Worm (Caenorhabditis elegans) whole organism, L1 larva: Measurements from ENCODE around the gene F28H6.8.

ENCODE experiments used
- elt-3 ChIP-seq, 6 experiments: fragments of 150-350 bp in 1 of 6; sonication (generic microtip); optimal IDR thresholded peaks; 2 replicates each; lab custom pipeline; 2017 to 2018; ENCODE audit warnings: missing biosample characterization in 6 of 6, missing genetic modification characterization in 6 of 6, inconsistent platforms in 1 of 6
- nhr-90 ChIP-seq: sonication (generic microtip); optimal IDR thresholded peaks from 2 replicates; lab custom pipeline; 2016; ENCODE audit warnings: mild to moderate bottlenecking, missing genetic modification characterization, missing compliant biosample characterization; ENCODE audit not compliant: poor library complexity
- rnt-1 ChIP-seq: sonication (generic microtip); optimal IDR thresholded peaks from 2 replicates; lab custom pipeline; 2016; ENCODE audit warnings: mild to moderate bottlenecking, missing genetic modification characterization, moderate library complexity, missing compliant biosample characterization
- sptf-1 ChIP-seq: fragments of 150-350 bp; optimal IDR thresholded peaks from 2 replicates; lab custom pipeline; 2014; ENCODE audit warnings: missing biosample characterization, missing genetic modification characterization

- no peak for TF ChIP-seq elt-3 (tag; optimal IDR thresholded peaks at IDR 0.05; lab: Kevin White, UChicago)
- TF ChIP-seq rnt-1: no peak
- TF ChIP-seq nhr-90: no peak
- no peak for TF ChIP-seq sptf-1 (tag; lab: Kevin White, UChicago)
These were observed at the start of gene F28H6.8 for ce11 chrX:14134244-14134643.
